Fruit fly (Drosophila melanogaster): ENCODE measurements around the gene CG32486.

CG32486 gene

DNA sequence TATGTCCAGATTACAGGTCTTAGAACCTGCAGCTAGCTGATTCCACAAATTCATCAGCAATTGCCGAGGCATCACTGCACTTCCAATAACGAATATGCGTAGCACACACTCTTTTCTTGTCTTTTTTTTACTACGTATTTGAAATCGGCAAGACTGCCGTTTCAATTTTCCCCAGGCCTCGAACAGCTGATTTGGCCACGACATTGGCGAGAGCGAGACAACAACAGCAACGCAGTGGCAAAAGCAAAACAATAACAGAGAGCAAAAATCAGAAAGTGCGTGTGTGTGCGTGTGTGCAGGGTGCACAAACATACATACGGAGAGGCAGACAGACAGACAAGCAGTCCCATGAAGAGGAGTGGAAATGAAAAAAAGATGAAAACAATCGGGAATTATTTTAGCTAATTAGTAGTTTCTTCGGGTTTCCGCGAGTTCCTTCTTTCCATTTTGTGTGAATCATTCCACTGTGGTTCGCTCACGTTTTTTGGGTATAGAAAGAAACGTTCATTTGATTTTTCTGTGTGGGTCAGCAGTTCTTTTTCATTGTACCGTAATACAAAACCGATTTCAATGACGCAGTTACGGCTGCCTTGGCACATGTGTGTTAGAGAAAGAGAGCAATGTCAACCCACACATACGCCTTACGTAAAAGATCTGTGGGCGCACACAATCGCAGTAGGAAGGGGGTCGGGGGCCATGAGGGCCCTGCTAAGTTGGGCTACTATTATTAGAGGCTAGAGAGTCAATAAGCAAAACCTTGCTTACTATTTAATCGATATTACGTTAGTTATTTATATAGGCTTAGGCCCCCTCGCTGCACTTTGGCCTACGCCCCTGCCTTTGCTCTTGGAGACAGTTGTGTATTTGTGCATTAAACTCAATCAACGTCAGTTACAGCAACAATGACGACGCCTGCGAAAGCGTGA lies 10.3 kb downstream of the CG32486 start (continued):
- TF ChIP-seq CG4328 (GFP tag; optimal IDR thresholded peaks at IDR 0.05) (peak; percentile 95), CG4404 (GFP tag; IDR thresholded peaks at IDR 0.05) (peak; percentile 99), CG17385 (GFP tag; optimal IDR thresholded peaks at IDR 0.05) (peak; percentile 94), psq (GFP tag; optimal IDR thresholded peaks at IDR 0.05) (peak; percentile 92), CG7839 (tag; optimal IDR thresholded peaks at IDR 0.05) (peak; percentile 98), mirr (GFP tag; optimal IDR thresholded peaks at IDR 0.05) (peak; percentile 94), HLH3B (GFP tag; IDR thresholded peaks at IDR 0.05) (peak; percentile 99), eyg (GFP tag; optimal IDR thresholded peaks at IDR 0.05) (peak; percentile 98), wor (GFP tag; IDR thresholded peaks at IDR 0.05) (peak; percentile 99), rib (GFP tag; IDR thresholded peaks at IDR 0.05) (peak; percentile 99), CG3163 (GFP tag; optimal IDR thresholded peaks at IDR 0.05) (peak; percentile 93), dmrt99B (tag; optimal IDR thresholded peaks at IDR 0.05) (peak; percentile 98), CG9727 (GFP tag; optimal IDR thresholded peaks at IDR 0.05) (peak; percentile 99), CG16813 (GFP tag; IDR thresholded peaks at IDR 0.05; ENCODE audit: partially characterized antibody) (no peak), Sox100B (GFP tag; optimal IDR thresholded peaks at IDR 0.05) (peak; percentile 95), CG18599 (GFP tag; optimal IDR thresholded peaks at IDR 0.05) (peak; percentile 99), stwl (tag; optimal IDR thresholded peaks at IDR 0.05) (no peak), CG15011 (GFP tag; optimal IDR thresholded peaks at IDR 0.05) (peak; percentile 97), CG6791 (GFP tag; IDR thresholded peaks at IDR 0.05; ENCODE audit: partially characterized antibody) (no peak), cg (GFP tag; optimal IDR thresholded peaks at IDR 0.05) (peak; percentile 89), CG13296 (GFP tag; optimal IDR thresholded peaks at IDR 0.05) (peak; percentile 97), pfk (GFP tag; optimal IDR thresholded peaks at IDR 0.05) (peak; percentile 63), Atf-2 (GFP tag; optimal IDR thresholded peaks at IDR 0.05) (peak; percentile 98), Sry-β (GFP tag; optimal IDR thresholded peaks at IDR 0.05) (peak; percentile 46), corto (GFP tag; optimal IDR thresholded peaks at IDR 0.05) (peak; percentile 99), Myb (GFP tag; optimal IDR thresholded peaks at IDR 0.05) (peak; percentile 93), HLHmδ (GFP tag; optimal IDR thresholded peaks at IDR 0.05) (no peak), scrt (GFP tag; optimal IDR thresholded peaks at IDR 0.05) (peak; percentile 95), fd64A (GFP tag; optimal IDR thresholded peaks at IDR 0.05) (peak; percentile 94), CG13775 (GFP tag; optimal IDR thresholded peaks at IDR 0.05) (peak; percentile 98), CG2129 (GFP tag; IDR thresholded peaks at IDR 0.05; ENCODE audit: partially characterized antibody) (no peak), cad (GFP tag; optimal IDR thresholded peaks at IDR 0.05) (no peak), bbx (GFP tag; IDR thresholded peaks at IDR 0.05; ENCODE audit: partially characterized antibody) (no peak), Blimp-1 (GFP tag; optimal IDR thresholded peaks at IDR 0.05) (peak; percentile 95), CG7987 (GFP tag; optimal IDR thresholded peaks at IDR 0.05) (peak; percentile 97), CG8290 (GFP tag; optimal IDR thresholded peaks at IDR 0.05) (peak; percentile 94), CG8290 (tag; optimal IDR thresholded peaks at IDR 0.05) (peak; percentile 86 to 100), CG34224 (GFP tag; IDR thresholded peaks at IDR 0.05; ENCODE audit: partially characterized antibody) (0 out of 3 replicates have a peak, but pooled peaks have one; percentile 12), CG17328 (GFP tag; IDR thresholded peaks at IDR 0.05) (peak; percentile 99), vnd (GFP tag; IDR thresholded peaks at IDR 0.05; ENCODE audit: partially characterized antibody) (no peak), CG3281 (GFP tag; optimal IDR thresholded peaks at IDR 0.05) (peak; percentile 98), Ssrp (tag; optimal IDR thresholded peaks at IDR 0.05) (peak; percentile 97), ems (GFP tag; optimal IDR thresholded peaks at IDR 0.05) (peak; percentile 99), tx (GFP tag; optimal IDR thresholded peaks at IDR 0.05) (peak; percentile 98), Dbx (GFP tag; IDR thresholded peaks at IDR 0.05) (peak; percentile 99), dysf (GFP tag; IDR thresholded peaks at IDR 0.05) (peak; percentile 99), CG11093 (GFP tag; IDR thresholded peaks at IDR 0.05) (peak; percentile 99)

Measured in whole organism, embryonic.